Worm (Caenorhabditis elegans) whole organism, L4/young adult: Measurements from ENCODE around the gene K09A9.8.

ENCODE experiments used
- W03F9.2 ChIP-seq: fragments of 150-350 bp; optimal IDR thresholded peaks from 2 replicates; lab custom pipeline; 2014; ENCODE audit warnings: missing biosample characterization, missing genetic modification characterization
- dao-5 ChIP-seq: sonication (generic microtip); optimal IDR thresholded peaks from 2 replicates; lab custom pipeline; 2016; ENCODE audit warnings: missing genotype, missing genetic modification characterization, moderate library complexity, missing compliant biosample characterization
- him-1 ChIP-seq: sonication (generic microtip); optimal IDR thresholded peaks from 2 replicates; lab custom pipeline; 2016; ENCODE audit warnings: missing genotype, missing genetic modification reagents, missing genetic modification characterization, missing compliant biosample characterization

K09A9.8 gene

ce11 chrX:15593366-15593765, 3.6 kb downstream of the K09A9.8 start:
- TF ChIP-seq dao-5: no peak
- TF ChIP-seq him-1: no peak
- no peak for TF ChIP-seq W03F9.2 (tag; lab: Kevin White, UChicago)

DNA sequence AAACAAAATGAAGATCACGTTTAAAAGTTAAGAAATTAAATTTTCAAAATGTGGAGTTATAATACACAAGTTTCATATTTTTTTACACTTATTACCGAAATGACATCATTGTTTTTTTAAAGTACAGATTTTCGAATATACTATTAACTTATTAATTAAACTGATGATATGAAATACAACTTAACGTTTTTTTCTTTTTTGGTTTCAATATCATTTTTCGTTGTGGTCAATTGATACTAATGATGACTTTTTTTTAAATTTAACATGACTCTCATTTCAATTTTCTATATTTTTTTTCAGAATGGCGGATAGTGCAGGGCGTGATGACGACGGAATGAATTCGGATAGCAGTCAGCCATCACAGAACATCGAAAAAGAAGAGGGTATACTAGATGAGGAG, 5.9 kb downstream of the K09A9.8 start, which contains the start of gene usp-33:
TSS of gene usp-33 (plus strand) at position 301 of the 400 bp plus-strand sequence.
- no peak for TF ChIP-seq him-1
- no peak for TF ChIP-seq W03F9.2 (tag; lab: Kevin White, UChicago)
- TF ChIP-seq dao-5: no peak

ce11 chrX:15590347-15590928, 6.5 kb downstream of the K09A9.8 start, which contains the start of gene gas-1:
gas-1 (minus strand) TSS chrX:15590397.
- TF ChIP-seq dao-5 (no peak), him-1 (no peak), W03F9.2 (tag; lab: Kevin White, UChicago) (no peak)

ce11 chrX:15586192-15586591, 10.8 kb downstream of the K09A9.8 start:
- TF ChIP-seq W03F9.2 (tag; lab: Kevin White, UChicago): no peak
- TF ChIP-seq dao-5: no peak
- TF ChIP-seq him-1: no peak

ce11 chrX:15585144-15585543, 11.8 kb downstream of the K09A9.8 start:
- TF ChIP-seq dao-5 (no peak), W03F9.2 (tag; lab: Kevin White, UChicago) (no peak), him-1 (no peak)

DNA sequence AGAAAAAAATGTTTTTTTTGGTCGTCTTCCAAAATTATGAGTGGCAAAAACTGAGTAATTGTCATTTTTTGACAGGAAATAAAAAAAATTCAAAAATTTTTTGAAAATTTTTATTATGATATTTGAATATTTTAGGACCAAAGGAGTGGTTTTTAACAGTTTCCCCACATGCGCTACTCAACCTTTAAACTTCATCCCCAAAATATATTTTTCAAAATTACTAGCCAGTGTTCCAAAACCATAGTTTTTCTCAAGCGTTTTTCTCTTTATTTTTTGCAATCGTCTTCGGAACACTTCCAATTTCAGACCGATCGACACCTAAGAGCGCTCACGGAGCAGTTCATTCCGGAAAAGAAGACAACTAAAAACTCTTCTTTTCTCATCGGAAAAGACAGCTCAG, 20.0 kb downstream of the K09A9.8 start, which contains the start of gene K09A9.6:
TSS of gene K09A9.6 (plus strand) at position 301 of the 400 bp plus-strand sequence.
- no peak for TF ChIP-seq dao-5
- TF ChIP-seq W03F9.2 (tag; lab: Kevin White, UChicago): no peak
- TF ChIP-seq him-1: no peak

ce11 chrX:15575460-15575859, 21.5 kb downstream of the K09A9.8 start:
- TF ChIP-seq W03F9.2 (tag; lab: Kevin White, UChicago) (no peak), him-1 (no peak), dao-5 (no peak)

DNA sequence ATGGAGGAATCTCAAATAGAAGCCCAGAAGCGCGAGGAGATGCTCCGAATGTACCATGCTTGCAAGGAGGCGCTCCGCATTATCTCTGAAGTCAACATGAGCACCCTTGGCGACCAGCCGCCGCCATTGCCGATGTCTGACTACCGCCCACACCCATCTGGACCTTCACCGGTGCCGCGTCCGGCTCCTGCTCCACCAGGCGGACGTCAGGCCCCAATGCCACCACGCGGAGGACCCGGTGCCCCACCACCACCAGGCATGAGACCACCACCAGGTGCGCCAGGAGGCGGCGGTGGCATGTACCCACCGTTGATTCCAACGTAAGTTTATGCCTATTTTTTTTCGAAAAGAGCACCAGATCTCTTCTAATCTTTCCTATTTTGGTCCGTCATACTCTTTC, 25.0 kb downstream of the K09A9.8 start:
- TF ChIP-seq dao-5: no peak
- no peak for TF ChIP-seq him-1
- no peak for TF ChIP-seq W03F9.2 (tag; lab: Kevin White, UChicago)

- TF ChIP-seq W03F9.2 (tag; lab: Kevin White, UChicago): no peak
- TF ChIP-seq him-1: no peak
- no peak for TF ChIP-seq dao-5
Observed at ce11 chrX:15569633-15570032, 27.3 kb downstream of the K09A9.8 start.

- TF ChIP-seq W03F9.2 (tag; lab: Kevin White, UChicago) (peak; percentile 14), dao-5 (no peak)
Observed at ce11 chrX:15567986-15568940, 28.7 kb downstream of the K09A9.8 start, which contains the start of gene dyn-1. dyn-1 (plus strand) TSS chrX:15568890.

ce11 chrX:15566640-15567039, 30.3 kb downstream of the K09A9.8 start:
- TF ChIP-seq dao-5: no peak
- TF ChIP-seq him-1: peak; percentile 77

DNA sequence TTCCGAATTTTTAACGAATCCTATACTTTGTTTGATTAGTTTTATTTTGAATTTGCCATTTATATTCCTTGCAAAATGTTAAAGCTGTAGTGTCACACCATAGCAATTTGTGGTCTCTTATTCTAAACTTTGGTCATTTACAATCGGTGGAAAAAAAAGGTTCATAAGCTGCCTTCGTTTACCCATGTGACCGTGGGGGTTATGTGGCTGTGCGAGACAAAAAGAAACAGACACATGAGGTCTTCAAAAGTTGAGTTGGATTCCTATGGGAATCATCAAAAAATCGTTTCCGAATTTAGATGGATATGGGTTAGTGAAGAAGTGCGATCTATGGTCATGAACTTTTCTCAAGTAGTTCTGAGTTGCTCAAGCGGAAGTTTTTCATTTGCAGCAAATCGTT, 32.6 kb downstream of the K09A9.8 start:
- TF ChIP-seq dao-5 (no peak), W03F9.2 (tag; lab: Kevin White, UChicago) (no peak), him-1 (no peak)

ce11 chrX:15559473-15559872, 37.5 kb downstream of the K09A9.8 start:
- TF ChIP-seq dao-5: no peak
- TF ChIP-seq W03F9.2 (tag; lab: Kevin White, UChicago): no peak
- no peak for TF ChIP-seq him-1

DNA sequence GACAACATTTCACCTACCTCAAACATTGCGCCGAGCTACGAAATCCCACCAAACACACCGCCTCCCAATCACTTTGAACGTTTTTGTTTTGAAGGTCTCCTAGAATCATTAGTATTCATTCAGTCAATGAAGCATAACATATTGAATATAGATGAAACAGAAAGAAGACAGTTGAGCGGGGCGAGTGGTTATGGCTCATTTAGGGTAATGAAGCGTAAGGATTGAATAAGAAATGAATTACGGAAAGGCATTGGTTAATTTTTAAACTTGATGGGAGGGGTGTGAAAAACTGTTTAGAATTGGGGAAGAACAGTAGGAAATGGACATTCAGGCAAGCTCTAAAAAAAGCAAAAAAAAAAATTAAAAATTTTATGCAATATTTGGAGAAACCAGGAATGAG, 39.1 kb downstream of the K09A9.8 start, which contains the start of gene lron-3:
TSS of gene lron-3 (minus strand) at position 101 of the 400 bp plus-strand sequence.
- TF ChIP-seq W03F9.2 (tag; lab: Kevin White, UChicago) (no peak), him-1 (no peak), dao-5 (no peak)

DNA sequence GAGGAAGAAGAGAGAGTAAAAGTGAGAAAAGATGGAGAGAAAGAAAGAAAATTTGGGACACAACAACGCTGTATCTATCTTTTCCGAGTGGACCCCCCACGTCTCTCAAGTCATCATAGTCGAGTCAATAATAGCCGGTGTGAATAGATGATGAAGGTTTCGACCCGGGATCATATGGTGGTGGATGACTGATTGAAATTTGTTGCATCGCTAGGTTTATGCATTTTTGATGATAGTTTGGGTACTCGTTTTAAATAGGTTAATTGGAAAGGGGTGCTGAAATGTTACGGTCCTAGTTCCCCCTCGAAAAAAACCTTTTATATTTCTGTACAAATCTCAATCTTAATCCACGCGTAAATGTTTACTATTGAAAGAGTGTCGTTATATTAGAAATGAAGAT, 41.4 kb downstream of the K09A9.8 start:
- TF ChIP-seq him-1: no peak
- TF ChIP-seq W03F9.2 (tag; lab: Kevin White, UChicago): no peak
- no peak for TF ChIP-seq dao-5
